Fruit fly (Drosophila melanogaster): Measurements from ENCODE around the gene Spn28F.

The Spn28F gene

dm6 chr2L:8276880-8277279 is 35.3 kb upstream of the Spn28F start:
- TF ChIP-seq tai (GFP tag; optimal IDR thresholded peaks at IDR 0.05) (no peak), Rel (GFP tag; optimal IDR thresholded peaks at IDR 0.05) (no peak), Rel (tag; optimal IDR thresholded peaks at IDR 0.05) (no peak), GATAd (GFP tag; optimal IDR thresholded peaks at IDR 0.05) (no peak), lola (GFP tag; optimal IDR thresholded peaks at IDR 0.05) (no peak), dl (GFP tag; optimal IDR thresholded peaks at IDR 0.05; ENCODE audit: insufficient read depth in 1 of 2, partially characterized antibody in 2 of 2) (no peak), Vsx2 (GFP tag; optimal IDR thresholded peaks at IDR 0.05; ENCODE audit: partially characterized antibody) (no peak), brk (GFP tag; optimal IDR thresholded peaks at IDR 0.05) (no peak), foxo (GFP tag; optimal IDR thresholded peaks at IDR 0.05) (no peak), CG32264 (GFP tag; optimal IDR thresholded peaks at IDR 0.05) (no peak), Abd-B (GFP tag; optimal IDR thresholded peaks at IDR 0.05) (no peak), rgr (GFP tag; optimal IDR thresholded peaks at IDR 0.05) (no peak), fru (GFP tag; optimal IDR thresholded peaks at IDR 0.05) (no peak)

dm6 chr2L:8276287-8276686 is 34.7 kb upstream of the Spn28F start:
- no peak for TF ChIP-seq Dif (GFP tag; optimal IDR thresholded peaks at IDR 0.05; ENCODE audit: partially characterized antibody)
- TF ChIP-seq dmrt93B (GFP tag; optimal IDR thresholded peaks at IDR 0.05) = no peak
- TF ChIP-seq Jra (GFP tag; optimal IDR thresholded peaks at IDR 0.05) = no peak
- TF ChIP-seq Rel (GFP tag; optimal IDR thresholded peaks at IDR 0.05) = no peak
- no peak for TF ChIP-seq Rel (tag; optimal IDR thresholded peaks at IDR 0.05)
- TF ChIP-seq br (GFP tag; optimal IDR thresholded peaks at IDR 0.05) = no peak
- no peak for TF ChIP-seq sv (GFP tag; optimal IDR thresholded peaks at IDR 0.05)
- no peak for TF ChIP-seq Abd-B (GFP tag; optimal IDR thresholded peaks at IDR 0.05)
- no peak for TF ChIP-seq jim (GFP tag; optimal IDR thresholded peaks at IDR 0.05)

- peak; percentile 15 for TF ChIP-seq Hnf4 (GFP tag; optimal IDR thresholded peaks at IDR 0.05)
- no peak for TF ChIP-seq N (GFP tag; optimal IDR thresholded peaks at IDR 0.05)
- TF ChIP-seq dmrt93B (GFP tag; optimal IDR thresholded peaks at IDR 0.05) = no peak
- TF ChIP-seq OdsH (GFP tag; optimal IDR thresholded peaks at IDR 0.05) = peak; percentile 50
- TF ChIP-seq dl (GFP tag; optimal IDR thresholded peaks at IDR 0.05; ENCODE audit: insufficient read depth in 1 of 2, partially characterized antibody in 2 of 2) = no peak
- peak; percentile 40 for TF ChIP-seq fru (GFP tag; optimal IDR thresholded peaks at IDR 0.05)
- no peak for TF ChIP-seq jim (GFP tag; optimal IDR thresholded peaks at IDR 0.05)
- no peak for TF ChIP-seq Rel (GFP tag; optimal IDR thresholded peaks at IDR 0.05)
- no peak for TF ChIP-seq Rel (tag; optimal IDR thresholded peaks at IDR 0.05)
- no peak for TF ChIP-seq usp (GFP tag; optimal IDR thresholded peaks at IDR 0.05)
- no peak for TF ChIP-seq CG32264 (GFP tag; optimal IDR thresholded peaks at IDR 0.05)
- TF ChIP-seq ey (GFP tag; optimal IDR thresholded peaks at IDR 0.05) = peak; percentile 42
- no peak for TF ChIP-seq CG9705 (GFP tag; optimal IDR thresholded peaks at IDR 0.05)
- peak; percentile 1 for TF ChIP-seq Sp1 (GFP tag; optimal IDR thresholded peaks at IDR 0.05)
- no peak for TF ChIP-seq sage (GFP tag; optimal IDR thresholded peaks at IDR 0.05)
- TF ChIP-seq Jra (GFP tag; optimal IDR thresholded peaks at IDR 0.05) = no peak
- peak; percentile 54 for TF ChIP-seq sv (GFP tag; optimal IDR thresholded peaks at IDR 0.05)
- TF ChIP-seq foxo (GFP tag; optimal IDR thresholded peaks at IDR 0.05) = peak in 1 of 2 experiments; percentile 41
- no peak for TF ChIP-seq Abd-B (GFP tag; optimal IDR thresholded peaks at IDR 0.05)
- no peak for TF ChIP-seq pan (optimal IDR thresholded peaks at IDR 0.05)
- TF ChIP-seq h (GFP tag; optimal IDR thresholded peaks at IDR 0.05) = peak; percentile 14
- no peak for TF ChIP-seq psq (GFP tag; optimal IDR thresholded peaks at IDR 0.05)
- no peak for TF ChIP-seq brk (GFP tag; optimal IDR thresholded peaks at IDR 0.05)
- TF ChIP-seq dsf (GFP tag; optimal IDR thresholded peaks at IDR 0.05; ENCODE audit: borderline replicate concordance) = no peak
- peak; percentile 33 for TF ChIP-seq HLH106 (tag; optimal IDR thresholded peaks at IDR 0.05)
- no peak for TF ChIP-seq woc (GFP tag; optimal IDR thresholded peaks at IDR 0.05)
- TF ChIP-seq GATAd (GFP tag; optimal IDR thresholded peaks at IDR 0.05) = no peak
- no peak for TF ChIP-seq Myc (optimal IDR thresholded peaks at IDR 0.05)
- no peak for TF ChIP-seq Hr78 (GFP tag; optimal IDR thresholded peaks at IDR 0.05)
- no peak for TF ChIP-seq CrebA (GFP tag; optimal IDR thresholded peaks at IDR 0.05; ENCODE audit: borderline replicate concordance)
- no peak for TF ChIP-seq Mio (GFP tag; optimal IDR thresholded peaks at IDR 0.05)
- peak; percentile 49 for TF ChIP-seq rgr (GFP tag; optimal IDR thresholded peaks at IDR 0.05)
- no peak for TF ChIP-seq Hr83 (GFP tag; optimal IDR thresholded peaks at IDR 0.05; ENCODE audit: poor library complexity, severe bottlenecking)
- no peak for TF ChIP-seq tai (GFP tag; optimal IDR thresholded peaks at IDR 0.05)
- no peak for TF ChIP-seq Dif (GFP tag; optimal IDR thresholded peaks at IDR 0.05; ENCODE audit: partially characterized antibody)
- TF ChIP-seq Dfd (GFP tag; optimal IDR thresholded peaks at IDR 0.05) = no peak
- TF ChIP-seq br (GFP tag; optimal IDR thresholded peaks at IDR 0.05) = no peak
- no peak for TF ChIP-seq Vsx2 (GFP tag; optimal IDR thresholded peaks at IDR 0.05; ENCODE audit: partially characterized antibody)
- no peak for TF ChIP-seq lola (GFP tag; optimal IDR thresholded peaks at IDR 0.05)
Observed at dm6 chr2L:8274958-8275584, 33.5 kb upstream of the Spn28F start.
